Fruit fly (Drosophila melanogaster) whole organism, embryonic: Measurements from ENCODE around the gene CG10621.

ENCODE experiments used
- ATbp ChIP-seq: fragments of 200-800 bp; sonication (Bioruptor generic); optimal IDR thresholded peaks from 2 replicates; lab custom pipeline; 2017; ENCODE audit warnings: missing biosample characterization, mild to moderate bottlenecking, missing genetic modification characterization, missing genetic modification reagents
- B-H2 ChIP-seq: fragments of 200-800 bp; sonication (Bioruptor generic); optimal IDR thresholded peaks from 2 replicates; lab custom pipeline; 2018; ENCODE audit warnings: missing biosample characterization, mild to moderate bottlenecking, missing genetic modification characterization
- BtbVII ChIP-seq: fragments of 200-800 bp; sonication (Bioruptor generic); optimal IDR thresholded peaks from 3 replicates; lab custom pipeline; 2017; ENCODE audit warnings: missing biosample characterization, mild to moderate bottlenecking, missing genetic modification characterization
- CG10462 ChIP-seq: fragments of 200-800 bp; sonication (Bioruptor generic); optimal IDR thresholded peaks from 2 replicates; lab custom pipeline; 2016; ENCODE audit warnings: missing biosample characterization, missing genetic modification characterization
- CG11695 ChIP-seq: fragments of 200-800 bp; sonication (Bioruptor generic); IDR thresholded peaks from 3 replicates; pipeline ENCODE4 v1.3.6; 2022; ENCODE audit warnings: missing biosample characterization, missing genetic modification characterization
- CG12071 ChIP-seq: fragments of 200-800 bp; sonication (Bioruptor generic); optimal IDR thresholded peaks from 3 replicates; lab custom pipeline; 2018; ENCODE audit warnings: missing biosample characterization, mild to moderate bottlenecking, missing genetic modification characterization
- CG12155 ChIP-seq: fragments of 200-800 bp; sonication (Bioruptor generic); optimal IDR thresholded peaks from 3 replicates; lab custom pipeline; 2016; ENCODE audit warnings: missing biosample characterization, missing genetic modification characterization
- CG12219 ChIP-seq: fragments of 200-800 bp; sonication (Bioruptor generic); optimal IDR thresholded peaks from 3 replicates; lab custom pipeline; 2018; ENCODE audit warnings: missing biosample characterization, mild to moderate bottlenecking, missing genetic modification characterization
- CG1233 ChIP-seq: fragments of 200-800 bp; sonication (Bioruptor generic); optimal IDR thresholded peaks from 4 replicates; lab custom pipeline; 2018; ENCODE audit warnings: missing biosample characterization, mild to moderate bottlenecking, missing genetic modification characterization
- CG12391 ChIP-seq: fragments of 200-800 bp; sonication (Bioruptor generic); optimal IDR thresholded peaks from 3 replicates; lab custom pipeline; 2018; ENCODE audit warnings: missing biosample characterization, mild to moderate bottlenecking, missing genetic modification characterization, moderate library complexity
- CG14710 ChIP-seq: fragments of 200-800 bp; sonication (Bioruptor generic); optimal IDR thresholded peaks from 3 replicates; lab custom pipeline; 2019; ENCODE audit warnings: missing biosample characterization, mild to moderate bottlenecking, missing genetic modification characterization, moderate library complexity
- CG1529 ChIP-seq: fragments of 200-800 bp; sonication (Bioruptor generic); optimal IDR thresholded peaks from 3 replicates; lab custom pipeline; 2018; ENCODE audit warnings: missing biosample characterization, missing genetic modification characterization
- CG2116 ChIP-seq: fragments of 200-800 bp; sonication (Bioruptor generic); optimal IDR thresholded peaks from 3 replicates; lab custom pipeline; 2018; ENCODE audit warnings: missing biosample characterization, mild to moderate bottlenecking, missing genetic modification characterization
- CG2202 ChIP-seq: fragments of 200-800 bp; sonication (Bioruptor generic); optimal IDR thresholded peaks from 2 replicates; lab custom pipeline; 2018; ENCODE audit warnings: missing biosample characterization, mild to moderate bottlenecking, missing genetic modification characterization
- CG3281 ChIP-seq: fragments of 200-800 bp; sonication (Bioruptor generic); optimal IDR thresholded peaks from 3 replicates; lab custom pipeline; 2017; ENCODE audit warnings: missing biosample characterization, mild to moderate bottlenecking, missing genetic modification characterization
- CG3838 ChIP-seq: fragments of 200-800 bp; sonication (Bioruptor generic); optimal IDR thresholded peaks from 3 replicates; lab custom pipeline; 2016; ENCODE audit warnings: missing biosample characterization, missing genetic modification characterization
- CG42726 ChIP-seq: fragments of 200-800 bp; sonication (Bioruptor generic); IDR thresholded peaks from 2 replicates; pipeline ENCODE4 v1.3.6; 2022; ENCODE audit warnings: missing biosample characterization, missing genetic modification characterization; ENCODE audit not compliant: partially characterized antibody
- CG43689 ChIP-seq: fragments of 200-800 bp; sonication (Bioruptor generic); IDR thresholded peaks from 2 replicates; pipeline ENCODE4 v1.3.6; 2022; ENCODE audit warnings: missing biosample characterization, missing genetic modification characterization
- CG4404 ChIP-seq: fragments of 200-800 bp; sonication (Bioruptor generic); IDR thresholded peaks from 2 replicates; pipeline ENCODE4 v1.3.6; 2022; ENCODE audit warnings: missing biosample characterization, missing genetic modification characterization
- Fer2 ChIP-seq: fragments of 200-800 bp; sonication (Bioruptor generic); optimal IDR thresholded peaks from 2 replicates; lab custom pipeline; 2018; ENCODE audit warnings: missing biosample characterization, mild to moderate bottlenecking, missing genetic modification characterization, moderate library complexity
- H2.0 ChIP-seq: fragments of 200-800 bp; sonication (Bioruptor generic); IDR thresholded peaks from 2 replicates; pipeline ENCODE4 v1.3.6; 2022; ENCODE audit warnings: missing biosample characterization, missing genetic modification characterization
- Mrtf ChIP-seq: fragments of 200-800 bp; sonication (Bioruptor generic); IDR thresholded peaks from 3 replicates; pipeline ENCODE4 v1.3.6; 2022; ENCODE audit warnings: missing biosample characterization, missing genetic modification characterization
- Side ChIP-seq: fragments of 200-800 bp; sonication (Bioruptor generic); optimal IDR thresholded peaks from 2 replicates; lab custom pipeline; 2016; ENCODE audit warnings: missing biosample characterization, missing genetic modification characterization
- Six4 ChIP-seq: fragments of 200-800 bp; sonication (Bioruptor generic); optimal IDR thresholded peaks from 2 replicates; lab custom pipeline; 2016; ENCODE audit warnings: missing biosample characterization, missing genetic modification characterization
- Ssrp ChIP-seq: fragments of 200-800 bp; sonication (Bioruptor generic); optimal IDR thresholded peaks from 2 replicates; lab custom pipeline; 2018; ENCODE audit warnings: missing biosample characterization, mild to moderate bottlenecking, missing genetic modification characterization, moderate library complexity
- Taf1 ChIP-seq: fragments of 200-800 bp; sonication (Bioruptor generic); IDR thresholded peaks from 2 replicates; pipeline ENCODE4 v1.3.6; 2022; ENCODE audit warnings: missing biosample characterization, missing genetic modification characterization
- Xbp1 ChIP-seq: fragments of 200-800 bp; sonication (Bioruptor generic); optimal IDR thresholded peaks from 3 replicates; lab custom pipeline; 2016; ENCODE audit warnings: missing biosample characterization, mild to moderate bottlenecking, missing genetic modification characterization
- YL-1 ChIP-seq: fragments of 200-800 bp; sonication (Bioruptor generic); optimal IDR thresholded peaks from 3 replicates; lab custom pipeline; 2017; ENCODE audit warnings: missing biosample characterization, mild to moderate bottlenecking, missing genetic modification characterization
- aop ChIP-seq: fragments of 200-800 bp; sonication (Bioruptor generic); IDR thresholded peaks from 2 replicates; pipeline ENCODE4 v1.3.6; 2022; ENCODE audit warnings: missing biosample characterization, missing genetic modification characterization
- bsh ChIP-seq, 2 experiments: fragments of 200-800 bp; sonication (Bioruptor generic); optimal IDR thresholded peaks; 2 replicates each; lab custom pipeline; 2017 to 2018; ENCODE audit warnings: mild to moderate bottlenecking in 2 of 2, missing biosample characterization in 2 of 2, missing genetic modification characterization in 2 of 2, moderate library complexity in 1 of 2
- btn ChIP-seq: fragments of 200-800 bp; sonication (Bioruptor generic); optimal IDR thresholded peaks from 2 replicates; lab custom pipeline; 2016; ENCODE audit warnings: missing biosample characterization, missing genetic modification characterization
- cg ChIP-seq: fragments of 200-800 bp; sonication (Bioruptor generic); optimal IDR thresholded peaks from 3 replicates; lab custom pipeline; 2019; ENCODE audit warnings: missing biosample characterization, mild to moderate bottlenecking, missing genetic modification characterization, moderate library complexity
- chn ChIP-seq: fragments of 200-800 bp; sonication (Bioruptor generic); optimal IDR thresholded peaks from 2 replicates; lab custom pipeline; 2016; ENCODE audit warnings: missing biosample characterization, missing genetic modification characterization
- corto ChIP-seq: fragments of 200-800 bp; sonication (Bioruptor generic); optimal IDR thresholded peaks from 2 replicates; lab custom pipeline; 2016; ENCODE audit warnings: missing biosample characterization, mild to moderate bottlenecking, missing genetic modification characterization, moderate library complexity
- fru ChIP-seq: fragments of >200 bp; optimal IDR thresholded peaks from 2 replicates; lab custom pipeline; 2017
- jigr1 ChIP-seq: fragments of 200-800 bp; sonication (Bioruptor generic); IDR thresholded peaks from 3 replicates; pipeline ENCODE4 v1.3.6; 2022; ENCODE audit warnings: missing biosample characterization, missing genetic modification characterization
- ken ChIP-seq: fragments of 200-800 bp; sonication (Bioruptor generic); IDR thresholded peaks from 3 replicates; pipeline ENCODE4 v1.3.6; 2022; ENCODE audit warnings: missing biosample characterization, missing genetic modification characterization
- knrl ChIP-seq: fragments of 200-800 bp; sonication (Bioruptor generic); IDR thresholded peaks from 3 replicates; pipeline ENCODE4 v1.3.6; 2022; ENCODE audit warnings: missing biosample characterization, missing genetic modification characterization; ENCODE audit not compliant: partially characterized antibody
- phol ChIP-seq: fragments of 200-800 bp; sonication (Bioruptor generic); optimal IDR thresholded peaks from 3 replicates; lab custom pipeline; 2018; ENCODE audit warnings: missing biosample characterization, mild to moderate bottlenecking, missing genetic modification characterization, moderate library complexity
- prd ChIP-seq, 3 experiments: fragments of >200 bp in 2 of 3; fragments of 200-800 bp in 1 of 3; sonication (Bioruptor generic) in 1 of 3; optimal IDR thresholded peaks in 2 of 3; IDR thresholded peaks in 1 of 3; 2 replicates in 2 of 3; 3 replicates in 1 of 3; pipeline versions ENCODE4 v1.3.6 to Lab custom; 2017 to 2022; ENCODE audit warnings: missing biosample characterization in 1 of 3, missing genetic modification characterization in 1 of 3
- scrt ChIP-seq: fragments of 200-800 bp; sonication (Bioruptor generic); optimal IDR thresholded peaks from 2 replicates; lab custom pipeline; 2018; ENCODE audit warnings: missing biosample characterization, mild to moderate bottlenecking, missing genetic modification characterization, moderate library complexity
- sens ChIP-seq: fragments of 200-800 bp; sonication (Bioruptor generic); peaks from one replicate; lab custom pipeline; 2016; ENCODE audit warnings: missing biosample characterization, missing genetic modification characterization
- sim ChIP-seq: fragments of 200-800 bp; sonication (Bioruptor generic); IDR thresholded peaks from 2 replicates; pipeline ENCODE4 v1.3.6; 2022; ENCODE audit warnings: missing biosample characterization, missing genetic modification characterization
- slbo ChIP-seq: fragments of 200-800 bp; sonication (Bioruptor generic); IDR thresholded peaks from 2 replicates; pipeline ENCODE4 v1.3.6; 2022; ENCODE audit warnings: missing biosample characterization, missing genetic modification characterization
- sug ChIP-seq: fragments of 200-800 bp; optimal IDR thresholded peaks from 2 replicates; lab custom pipeline; 2019; ENCODE audit warnings: missing biosample characterization, mild to moderate bottlenecking, missing genetic modification characterization, moderate library complexity
- tup ChIP-seq: fragments of 200-800 bp; sonication (Bioruptor generic); optimal IDR thresholded peaks from 2 replicates; lab custom pipeline; 2016; ENCODE audit warnings: missing biosample characterization, mild to moderate bottlenecking, missing genetic modification characterization, moderate library complexity
- vvl ChIP-seq: fragments of 200-800 bp; sonication (Bioruptor generic); IDR thresholded peaks from 2 replicates; pipeline ENCODE4 v1.3.6; 2022; ENCODE audit warnings: missing biosample characterization, missing genetic modification characterization
- wek ChIP-seq: fragments of 200-800 bp; sonication (Bioruptor generic); optimal IDR thresholded peaks from 3 replicates; lab custom pipeline; 2018; ENCODE audit warnings: missing biosample characterization, mild to moderate bottlenecking, missing genetic modification characterization, moderate library complexity

The CG10621 gene

dm6 chr2L:18987078-18987895 is 33.1 kb upstream of the CG10621 start, which contains the start of the genes Swip-1 and EMC5 (continued):
- TF ChIP-seq CG1233 (GFP tag; lab: Kevin White, UChicago): peak; percentile 58
- TF ChIP-seq CG2116 (GFP tag; lab: Kevin White, UChicago): peak; percentile 43
- no peak for TF ChIP-seq sim
- TF ChIP-seq bsh (GFP tag; optimal IDR thresholded peaks at IDR 0.05; lab: Kevin White, UChicago): peak in 1 of 2 experiments; percentile 54
- TF ChIP-seq Six4: peak; percentile 31
- peak; percentile 20; the same call in 1 of the 3 replicates for TF ChIP-seq jigr1
- TF ChIP-seq CG2202 (tag; lab: Kevin White, UChicago): no peak
- TF ChIP-seq CG43689 (GFP tag; lab: Robert Waterston, UW): no peak
- TF ChIP-seq wek (GFP tag; lab: Kevin White, UChicago): no peak
- 0 out of 2 replicates have a peak, but pooled peaks have one; percentile 5 for TF ChIP-seq Taf1 (GFP tag; lab: Robert Waterston, UW)
- TF ChIP-seq BtbVII (GFP tag; lab: Kevin White, UChicago): no peak
- peak; percentile 66 for TF ChIP-seq B-H2 (GFP tag; lab: Kevin White, UChicago)
- TF ChIP-seq chn (GFP tag; lab: Kevin White, UChicago): no peak
- TF ChIP-seq cg (GFP tag; lab: Kevin White, UChicago): no peak
- peak; percentile 8 for TF ChIP-seq CG1529 (GFP tag; lab: Kevin White, UChicago)
- no peak for TF ChIP-seq CG11695 (GFP tag; lab: Robert Waterston, UW)
- TF ChIP-seq sug (tag; lab: Kevin White, UChicago): peak; percentile 73
- TF ChIP-seq prd (optimal IDR thresholded peaks at IDR 0.05; lab: Kevin White, UChicago): no peak
- TF ChIP-seq prd (GFP tag; IDR thresholded peaks at IDR 0.05; lab: Robert Waterston, UW): peak; percentile 62; the same call in 1 of the 3 replicates
- peak; percentile 67; the same call in 2 of the 3 replicates for TF ChIP-seq ken (GFP tag; lab: Robert Waterston, UW)
- no peak for TF ChIP-seq tup (GFP tag; lab: Kevin White, UChicago)
- no peak; the same call in 1 of the 2 replicates for TF ChIP-seq H2.0
- TF ChIP-seq CG12071 (GFP tag; lab: Kevin White, UChicago): no peak
- TF ChIP-seq CG12155: peak; percentile 38
- 0 out of 2 replicates have a peak, but pooled peaks have one; percentile 61 for TF ChIP-seq vvl
- peak; percentile 44; the same call in 1 of the 3 replicates for TF ChIP-seq knrl
- no peak for TF ChIP-seq YL-1 (GFP tag; lab: Kevin White, UChicago)
- TF ChIP-seq CG12219: peak; percentile 11
- TF ChIP-seq CG3838 (GFP tag; lab: Kevin White, UChicago): no peak
- peak; percentile 72 for TF ChIP-seq CG42726 (GFP tag; lab: Robert Waterston, UW)
- no peak for TF ChIP-seq aop (GFP tag; lab: Robert Waterston, UW)
- no peak for TF ChIP-seq fru (lab: Kevin White, UChicago)
- TF ChIP-seq sens: peak; percentile 55
- TF ChIP-seq ATbp: no peak
- TF ChIP-seq CG10462: no peak
- peak; percentile 82 for TF ChIP-seq CG14710 (tag; lab: Kevin White, UChicago)
- TF ChIP-seq corto (GFP tag; lab: Kevin White, UChicago): no peak
- TF ChIP-seq Fer2 (tag; lab: Kevin White, UChicago): peak; percentile 28
- TF ChIP-seq CG3281 (GFP tag; lab: Kevin White, UChicago): peak; percentile 44
- peak; percentile 68 for TF ChIP-seq Ssrp (tag; lab: Kevin White, UChicago)
- TF ChIP-seq CG12391 (tag; lab: Kevin White, UChicago): peak; percentile 87
- no peak for TF ChIP-seq Side (GFP tag; lab: Kevin White, UChicago)
- TF ChIP-seq phol (tag; lab: Kevin White, UChicago): peak; percentile 84
- TF ChIP-seq Mrtf: peak; percentile 39; the same call in 1 of the 3 replicates
- peak; percentile 73 for TF ChIP-seq Xbp1 (GFP tag; lab: Kevin White, UChicago)
- TF ChIP-seq scrt (GFP tag; lab: Kevin White, UChicago): peak; percentile 33
- no peak for TF ChIP-seq btn
- peak; percentile 85 for TF ChIP-seq slbo (GFP tag; lab: Robert Waterston, UW)
- peak; percentile 36; the same call in 1 of the 2 replicates for TF ChIP-seq CG4404 (GFP tag; lab: Robert Waterston, UW)
